Fruit fly (Drosophila melanogaster): ENCODE measurements around the gene mio.

Gene mio

DNA sequence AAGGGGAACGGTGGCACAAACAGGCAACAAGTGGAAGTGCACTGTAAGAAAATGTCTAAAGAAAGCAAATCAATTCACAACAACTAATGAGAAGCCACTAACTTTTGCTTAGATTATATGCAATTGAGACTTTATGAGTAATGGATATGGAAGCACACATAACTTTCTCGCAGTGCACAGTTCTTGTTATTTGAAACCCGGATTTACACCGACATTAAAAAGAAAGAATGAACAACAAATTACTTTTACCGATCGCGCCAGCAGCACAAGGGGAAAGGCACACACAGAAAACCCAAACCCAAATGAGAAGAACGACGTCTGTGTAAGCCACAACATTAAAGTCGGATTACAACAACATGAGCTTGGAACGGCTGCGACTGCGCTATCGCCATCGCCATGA is 28.0 kb upstream of the mio start:
- TF ChIP-seq gl (tag; optimal IDR thresholded peaks at IDR 0.05) (no peak), CG4496 (GFP tag; IDR thresholded peaks at IDR 0.05) (peak; percentile 81), CG32121 (GFP tag; IDR thresholded peaks at IDR 0.05) (no peak), CG8301 (tag; optimal IDR thresholded peaks at IDR 0.05) (peak; percentile 78), CG15710 (tag; optimal IDR thresholded peaks at IDR 0.05) (peak; percentile 36), CG12605 (GFP tag; IDR thresholded peaks at IDR 0.05) (peak; percentile 59; the same call in 1 of the 2 replicates), rn (GFP tag; IDR thresholded peaks at IDR 0.05) (no peak), fd96Ca (GFP tag; IDR thresholded peaks at IDR 0.05) (peak; percentile 62; the same call in 2 of the 3 replicates), EcR (GFP tag; optimal IDR thresholded peaks at IDR 0.05) (no peak), Pif1A (GFP tag; optimal IDR thresholded peaks at IDR 0.05) (peak; percentile 71), CG34367 (tag; optimal IDR thresholded peaks at IDR 0.05) (peak; percentile 28), CG8159 (tag; optimal IDR thresholded peaks at IDR 0.05) (peak; percentile 48), CG14655 (GFP tag; optimal IDR thresholded peaks at IDR 0.05) (peak; percentile 77), CG13204 (GFP tag; optimal IDR thresholded peaks at IDR 0.05) (no peak), Snoo (tag; optimal IDR thresholded peaks at IDR 0.05) (peak; percentile 82), Ets98B (GFP tag; IDR thresholded peaks at IDR 0.05) (peak; percentile 58), CG17806 (tag; optimal IDR thresholded peaks at IDR 0.05) (peak; percentile 56), D1 (tag; optimal IDR thresholded peaks at IDR 0.05) (no peak), CG9948 (tag; optimal IDR thresholded peaks at IDR 0.05) (peak; percentile 45), CG10348 (GFP tag; IDR thresholded peaks at IDR 0.05) (0 out of 2 replicates have a peak, but pooled peaks have one; percentile 20), Pif1B (GFP tag; optimal IDR thresholded peaks at IDR 0.05) (peak; percentile 64)

DNA sequence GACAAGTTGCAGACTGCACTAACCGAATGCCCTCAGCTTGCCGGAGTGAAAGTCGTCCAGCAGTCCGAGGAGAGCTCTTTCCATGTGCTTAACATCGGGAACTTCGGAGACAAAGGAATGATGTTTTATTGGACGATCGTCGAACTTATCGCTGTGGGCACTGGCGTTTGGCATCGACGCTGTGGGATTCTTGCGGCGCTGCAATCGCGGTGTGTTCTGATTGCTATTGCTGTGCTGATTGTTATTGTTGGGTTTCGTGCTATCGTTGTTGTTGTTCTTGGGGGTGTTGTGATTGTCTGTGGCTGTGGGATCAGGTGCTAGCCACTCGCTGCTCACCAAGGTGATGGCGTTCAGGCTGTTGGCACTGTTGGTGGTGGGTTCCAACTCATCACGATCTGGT is 26.4 kb upstream of the mio start:
- no peak for TF ChIP-seq Snoo (tag; optimal IDR thresholded peaks at IDR 0.05)
- TF ChIP-seq CG12605 (GFP tag; IDR thresholded peaks at IDR 0.05), result no peak
- TF ChIP-seq Pif1A (GFP tag; optimal IDR thresholded peaks at IDR 0.05), result no peak
- no peak for TF ChIP-seq CG8159 (tag; optimal IDR thresholded peaks at IDR 0.05)
- TF ChIP-seq Pif1B (GFP tag; optimal IDR thresholded peaks at IDR 0.05), result no peak
- no peak for TF ChIP-seq CG10348 (GFP tag; IDR thresholded peaks at IDR 0.05)
- TF ChIP-seq Ets98B (GFP tag; IDR thresholded peaks at IDR 0.05), result no peak
- no peak for TF ChIP-seq CG8301 (tag; optimal IDR thresholded peaks at IDR 0.05)
- no peak for TF ChIP-seq gl (tag; optimal IDR thresholded peaks at IDR 0.05)
- TF ChIP-seq rn (GFP tag; IDR thresholded peaks at IDR 0.05), result no peak
- TF ChIP-seq CG9948 (tag; optimal IDR thresholded peaks at IDR 0.05), result no peak
- no peak for TF ChIP-seq CG17806 (tag; optimal IDR thresholded peaks at IDR 0.05)
- TF ChIP-seq fd96Ca (GFP tag; IDR thresholded peaks at IDR 0.05), result no peak
- TF ChIP-seq CG34367 (tag; optimal IDR thresholded peaks at IDR 0.05), result no peak
- TF ChIP-seq CG13204 (GFP tag; optimal IDR thresholded peaks at IDR 0.05), result no peak
- TF ChIP-seq CG15710 (tag; optimal IDR thresholded peaks at IDR 0.05), result no peak
- no peak for TF ChIP-seq EcR (GFP tag; optimal IDR thresholded peaks at IDR 0.05)
- TF ChIP-seq CG32121 (GFP tag; IDR thresholded peaks at IDR 0.05), result no peak
- TF ChIP-seq CG4496 (GFP tag; IDR thresholded peaks at IDR 0.05), result no peak
- TF ChIP-seq CG14655 (GFP tag; optimal IDR thresholded peaks at IDR 0.05), result no peak

DNA sequence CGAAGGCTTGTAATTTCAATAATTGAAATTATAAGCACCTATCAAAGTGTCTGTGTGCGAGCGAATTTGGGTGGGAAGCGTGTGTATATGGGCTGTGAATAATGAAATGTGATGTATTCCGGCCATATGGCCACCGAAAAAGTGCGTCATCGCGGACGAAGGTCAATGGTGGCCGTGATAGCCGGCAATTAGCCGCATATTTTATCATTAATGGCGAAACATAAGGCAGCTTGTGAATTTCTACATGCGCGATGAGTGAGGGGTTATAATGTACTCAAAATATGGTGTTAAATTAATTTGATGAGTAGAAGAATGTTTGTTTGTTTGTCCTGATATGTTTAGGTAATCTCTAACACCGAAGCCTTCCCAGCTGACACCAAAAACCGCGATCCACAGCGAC is 25.7 kb upstream of the mio start:
- TF ChIP-seq gl (tag; optimal IDR thresholded peaks at IDR 0.05), result no peak
- no peak for TF ChIP-seq CG13204 (GFP tag; optimal IDR thresholded peaks at IDR 0.05)
- TF ChIP-seq Ets98B (GFP tag; IDR thresholded peaks at IDR 0.05), result no peak
- no peak for TF ChIP-seq EcR (GFP tag; optimal IDR thresholded peaks at IDR 0.05)
- no peak for TF ChIP-seq Pif1B (GFP tag; optimal IDR thresholded peaks at IDR 0.05)
- no peak for TF ChIP-seq CG15710 (tag; optimal IDR thresholded peaks at IDR 0.05)
- no peak for TF ChIP-seq CG9948 (tag; optimal IDR thresholded peaks at IDR 0.05)
- TF ChIP-seq CG10348 (GFP tag; IDR thresholded peaks at IDR 0.05), result no peak

DNA sequence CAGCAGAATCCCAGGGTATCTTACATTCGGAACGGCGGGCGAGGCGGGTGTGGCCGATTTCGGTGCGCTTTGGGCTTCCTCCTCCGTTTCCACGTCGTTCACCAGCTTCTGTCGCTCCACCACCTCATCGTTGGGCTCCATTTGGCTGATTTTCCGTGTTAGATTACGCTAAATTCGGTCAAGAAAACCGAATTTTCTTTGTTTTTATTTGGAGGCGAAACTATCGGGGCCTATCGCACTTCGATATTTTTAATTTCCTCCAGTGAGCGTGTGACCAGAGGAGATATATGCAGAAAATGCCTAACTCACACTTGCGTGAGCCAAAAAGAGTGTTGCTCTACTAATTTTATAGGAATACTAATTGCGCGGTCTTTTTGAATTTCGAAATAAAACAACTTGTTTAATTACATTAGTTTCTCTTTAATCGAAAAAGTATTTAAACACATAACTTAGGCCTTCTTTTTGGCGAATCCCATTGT is 24.9 kb upstream of the mio start, which contains the start of gene CG10874:
Gene CG10874 (minus strand): TSS at position 264 of the 479 bp plus-strand sequence.
- TF ChIP-seq CG34367 (tag; optimal IDR thresholded peaks at IDR 0.05), result no peak
- TF ChIP-seq Pif1B (GFP tag; optimal IDR thresholded peaks at IDR 0.05), result no peak
- TF ChIP-seq CG14655 (GFP tag; optimal IDR thresholded peaks at IDR 0.05), result no peak
- no peak for TF ChIP-seq CG32121 (GFP tag; IDR thresholded peaks at IDR 0.05)

DNA sequence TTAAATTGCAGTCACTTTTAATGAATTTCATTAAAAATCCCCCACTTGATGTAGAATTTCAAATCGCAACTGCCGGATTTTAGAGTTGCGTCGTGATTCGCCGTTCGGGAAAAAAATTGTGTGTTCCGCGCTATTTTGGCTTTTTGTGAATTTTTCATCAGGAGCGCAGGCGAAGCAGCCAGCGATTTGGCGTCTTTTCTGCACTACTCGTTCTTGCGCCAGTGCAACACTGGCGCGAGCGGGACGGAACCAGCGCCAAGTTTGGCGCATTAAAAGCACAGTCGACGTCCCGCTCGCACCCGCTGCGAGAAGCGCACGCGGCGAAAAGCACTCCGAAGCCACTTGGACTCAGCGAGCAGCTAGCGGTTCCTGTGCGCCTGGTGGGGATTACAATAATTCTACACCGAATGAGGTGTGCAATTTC is 23.7 kb upstream of the mio start:
- TF ChIP-seq CG13204 (GFP tag; optimal IDR thresholded peaks at IDR 0.05) (peak; percentile 41), CG4496 (GFP tag; IDR thresholded peaks at IDR 0.05) (no peak), CG34367 (tag; optimal IDR thresholded peaks at IDR 0.05) (peak; percentile 12), EcR (GFP tag; optimal IDR thresholded peaks at IDR 0.05) (peak; percentile 87), CG8301 (tag; optimal IDR thresholded peaks at IDR 0.05) (peak; percentile 35), CG32121 (GFP tag; IDR thresholded peaks at IDR 0.05) (no peak), Pif1A (GFP tag; optimal IDR thresholded peaks at IDR 0.05) (peak; percentile 28), CG12605 (GFP tag; IDR thresholded peaks at IDR 0.05) (no peak), rn (GFP tag; IDR thresholded peaks at IDR 0.05) (no peak), gl (tag; optimal IDR thresholded peaks at IDR 0.05) (peak; percentile 65), CG10348 (GFP tag; IDR thresholded peaks at IDR 0.05) (no peak), Snoo (tag; optimal IDR thresholded peaks at IDR 0.05) (peak; percentile 81), fd96Ca (GFP tag; IDR thresholded peaks at IDR 0.05) (no peak), CG9948 (tag; optimal IDR thresholded peaks at IDR 0.05) (no peak), D1 (tag; optimal IDR thresholded peaks at IDR 0.05) (no peak), CG17806 (tag; optimal IDR thresholded peaks at IDR 0.05) (peak; percentile 32), Ets98B (GFP tag; IDR thresholded peaks at IDR 0.05) (no peak), CG15710 (tag; optimal IDR thresholded peaks at IDR 0.05) (peak; percentile 27), CG8159 (tag; optimal IDR thresholded peaks at IDR 0.05) (peak; percentile 45), CG14655 (GFP tag; optimal IDR thresholded peaks at IDR 0.05) (peak; percentile 32), Pif1B (GFP tag; optimal IDR thresholded peaks at IDR 0.05) (peak; percentile 33)

DNA sequence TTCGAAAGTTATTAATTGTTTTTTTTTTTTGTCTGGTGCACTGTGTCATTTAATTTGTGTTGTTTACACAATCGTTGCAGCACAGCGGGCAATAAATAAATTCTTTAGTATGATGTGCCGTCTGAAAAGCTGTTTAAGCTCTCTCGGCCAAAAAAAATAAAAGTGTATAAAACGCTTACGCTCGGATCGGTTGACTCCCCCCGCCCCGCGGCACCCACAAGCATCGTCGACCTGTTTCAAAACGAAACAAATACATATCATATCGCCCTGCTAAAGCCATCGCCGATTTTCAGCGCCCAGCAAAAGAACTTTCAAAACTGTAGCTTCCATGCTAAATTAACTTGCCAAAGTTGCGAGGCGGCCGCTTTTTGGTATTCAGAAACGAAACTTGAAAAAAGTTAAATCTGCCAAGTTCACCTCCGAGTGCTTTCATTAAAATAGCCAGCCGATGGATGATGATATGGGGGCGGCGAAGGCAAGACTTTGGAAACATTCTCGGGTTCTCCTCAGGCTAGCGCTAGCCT is 22.7 kb upstream of the mio start:
- peak; percentile 42 for TF ChIP-seq EcR (GFP tag; optimal IDR thresholded peaks at IDR 0.05)
- TF ChIP-seq Pif1A (GFP tag; optimal IDR thresholded peaks at IDR 0.05), result no peak
